Worm (Caenorhabditis elegans) whole organism, L1 larva: ENCODE results near the gene C46E10.3.

ENCODE experiments used
- mep-1 ChIP-seq: fragments of 150-350 bp; optimal IDR thresholded peaks from 2 replicates; lab custom pipeline; 2014; ENCODE audit warnings: missing biosample characterization, missing genetic modification characterization
- zag-1 ChIP-seq: fragments of 150-350 bp; optimal IDR thresholded peaks from 2 replicates; lab custom pipeline; 2014; ENCODE audit warnings: missing biosample characterization, missing genetic modification characterization

- TF ChIP-seq mep-1 (tag; lab: Kevin White, UChicago) (no peak), zag-1 (no peak)
Measured at ce11 chrII:3716455-3716854, 4.7 kb upstream of the C46E10.3 start, which contains the start of gene srh-99.
